Fruit fly (Drosophila melanogaster) whole organism, embryonic: ENCODE measurements around the gene Sytbeta.
A peak's percentile ranks its signal among the peaks of the same experiment; 100 is the strongest.

Experiments used
- Asciz ChIP-seq: fragments of 200-800 bp; sonication (Bioruptor generic); optimal IDR thresholded peaks from 2 replicates; lab custom pipeline; 2017; ENCODE audit warnings: missing biosample characterization, mild to moderate bottlenecking, missing genetic modification characterization, missing genetic modification reagents
- CG10274 ChIP-seq: fragments of 200-800 bp; sonication (Bioruptor generic); optimal IDR thresholded peaks from 3 replicates; lab custom pipeline; 2017; ENCODE audit warnings: missing biosample characterization, mild to moderate bottlenecking, missing genetic modification characterization
- CG10543 ChIP-seq: fragments of 200-800 bp; sonication (Bioruptor generic); optimal IDR thresholded peaks from 3 replicates; lab custom pipeline; 2017; ENCODE audit warnings: missing biosample characterization, mild to moderate bottlenecking, missing genetic modification characterization, moderate library complexity
- CG11398 ChIP-seq: fragments of 200-800 bp; sonication (Bioruptor generic); optimal IDR thresholded peaks from 2 replicates; lab custom pipeline; 2016; ENCODE audit warnings: missing biosample characterization, missing genetic modification characterization
- CG11695 ChIP-seq: fragments of 200-800 bp; sonication (Bioruptor generic); IDR thresholded peaks from 3 replicates; pipeline ENCODE4 v1.3.6; 2022; ENCODE audit warnings: missing biosample characterization, missing genetic modification characterization
- CG14050 ChIP-seq: fragments of 200-800 bp; sonication (Bioruptor generic); IDR thresholded peaks from 3 replicates; pipeline ENCODE4 v1.3.6; 2022; ENCODE audit warnings: missing biosample characterization, missing genetic modification characterization
- CG14667 ChIP-seq: fragments of 200-800 bp; sonication (Bioruptor generic); IDR thresholded peaks from 2 replicates; pipeline ENCODE4 v1.3.6; 2022; ENCODE audit warnings: missing biosample characterization, missing genetic modification characterization
- CG14710 ChIP-seq: fragments of 200-800 bp; sonication (Bioruptor generic); optimal IDR thresholded peaks from 3 replicates; lab custom pipeline; 2019; ENCODE audit warnings: missing biosample characterization, mild to moderate bottlenecking, missing genetic modification characterization, moderate library complexity
- CG1529 ChIP-seq: fragments of 200-800 bp; sonication (Bioruptor generic); optimal IDR thresholded peaks from 3 replicates; lab custom pipeline; 2018; ENCODE audit warnings: missing biosample characterization, missing genetic modification characterization
- CG17328 ChIP-seq: fragments of 200-800 bp; sonication (Bioruptor generic); IDR thresholded peaks from 2 replicates; pipeline ENCODE4 v1.3.6; 2022; ENCODE audit warnings: missing biosample characterization, missing genetic modification characterization
- CG17361 ChIP-seq: fragments of 200-800 bp; sonication (Bioruptor generic); IDR thresholded peaks from 3 replicates; pipeline ENCODE4 v1.3.6; 2022; ENCODE audit warnings: missing biosample characterization, missing genetic modification characterization
- CG17612 ChIP-seq: fragments of 200-800 bp; sonication (Bioruptor generic); IDR thresholded peaks from 2 replicates; pipeline ENCODE4 v1.3.6; 2022; ENCODE audit warnings: missing biosample characterization, missing genetic modification characterization
- CG3065 ChIP-seq: fragments of 200-800 bp; sonication (Bioruptor generic); optimal IDR thresholded peaks from 2 replicates; lab custom pipeline; 2016; ENCODE audit warnings: missing biosample characterization, missing genetic modification characterization
- CG3163 ChIP-seq: fragments of 200-800 bp; sonication (Bioruptor generic); optimal IDR thresholded peaks from 3 replicates; lab custom pipeline; 2016; ENCODE audit warnings: missing biosample characterization, missing genetic modification characterization
- CG4617 ChIP-seq: fragments of 200-800 bp; sonication (Bioruptor generic); optimal IDR thresholded peaks from 3 replicates; lab custom pipeline; 2016; ENCODE audit warnings: missing biosample characterization, missing genetic modification characterization, borderline replicate concordance
- CG4854 ChIP-seq: fragments of 200-800 bp; sonication (Bioruptor generic); optimal IDR thresholded peaks from 2 replicates; lab custom pipeline; 2016; ENCODE audit warnings: missing biosample characterization, missing genetic modification characterization, inconsistent platforms
- CG6272 ChIP-seq: fragments of 200-800 bp; sonication (Bioruptor generic); IDR thresholded peaks from 2 replicates; pipeline ENCODE4 v1.3.6; 2022; ENCODE audit warnings: missing biosample characterization, missing genetic modification characterization
- CG6854 ChIP-seq: fragments of 200-800 bp; sonication (Bioruptor generic); optimal IDR thresholded peaks from 3 replicates; lab custom pipeline; 2017; ENCODE audit warnings: missing biosample characterization, mild to moderate bottlenecking, missing genetic modification characterization
- CG8388 ChIP-seq: fragments of 200-800 bp; sonication (Bioruptor generic); optimal IDR thresholded peaks from 2 replicates; lab custom pipeline; 2019; ENCODE audit warnings: missing biosample characterization, mild to moderate bottlenecking, missing genetic modification characterization, moderate library complexity
- ERR ChIP-seq: fragments of 200-800 bp; sonication (Bioruptor generic); optimal IDR thresholded peaks from 2 replicates; lab custom pipeline; 2016; ENCODE audit warnings: missing biosample characterization, missing genetic modification characterization
- Ets97D ChIP-seq: fragments of 200-800 bp; sonication (Bioruptor generic); optimal IDR thresholded peaks from 3 replicates; lab custom pipeline; 2016; ENCODE audit warnings: missing biosample characterization, missing genetic modification characterization
- Gsc ChIP-seq: fragments of 200-800 bp; sonication (Bioruptor generic); IDR thresholded peaks from 2 replicates; pipeline ENCODE4 v1.3.6; 2022; ENCODE audit warnings: missing biosample characterization, missing genetic modification characterization
- HHEX ChIP-seq: fragments of 200-800 bp; sonication (Bioruptor generic); optimal IDR thresholded peaks from 3 replicates; lab custom pipeline; 2017; ENCODE audit warnings: missing biosample characterization, mild to moderate bottlenecking, missing genetic modification characterization, missing genetic modification reagents
- HLH3B ChIP-seq: fragments of 200-800 bp; sonication (Bioruptor generic); IDR thresholded peaks from 2 replicates; pipeline ENCODE4 v1.3.6; 2022; ENCODE audit warnings: missing biosample characterization, missing genetic modification characterization
- HLHmδ ChIP-seq: fragments of 200-800 bp; sonication (Bioruptor generic); optimal IDR thresholded peaks from 2 replicates; lab custom pipeline; 2018; ENCODE audit warnings: missing biosample characterization, mild to moderate bottlenecking, missing genetic modification characterization, moderate library complexity
- Hr78 ChIP-seq, 2 experiments: fragments of 200-800 bp in 1 of 2; fragments of >200 bp in 1 of 2; sonication (Bioruptor generic) in 1 of 2; optimal IDR thresholded peaks; 2 replicates each; lab custom pipeline; 2017 to 2019; ENCODE audit warnings: missing biosample characterization in 2 of 2, missing genetic modification characterization in 2 of 2, mild to moderate bottlenecking in 1 of 2, moderate library complexity in 1 of 2
- Max ChIP-seq: fragments of 200-800 bp; sonication (Bioruptor generic); optimal IDR thresholded peaks from 2 replicates; lab custom pipeline; 2016; ENCODE audit warnings: missing biosample characterization, mild to moderate bottlenecking, missing genetic modification characterization
- Rx ChIP-seq: fragments of 200-800 bp; sonication (Bioruptor generic); IDR thresholded peaks from 2 replicates; pipeline ENCODE4 v1.3.6; 2022; ENCODE audit warnings: missing biosample characterization, missing genetic modification characterization
- Side ChIP-seq: fragments of 200-800 bp; sonication (Bioruptor generic); optimal IDR thresholded peaks from 2 replicates; lab custom pipeline; 2016; ENCODE audit warnings: missing biosample characterization, missing genetic modification characterization
- Sin3A ChIP-seq: fragments of >200 bp; optimal IDR thresholded peaks from 2 replicates; lab custom pipeline; 2018
- Xrp1 ChIP-seq: fragments of 200-800 bp; sonication (Bioruptor generic); IDR thresholded peaks from 2 replicates; pipeline ENCODE4 v1.3.6; 2022; ENCODE audit warnings: missing biosample characterization, missing genetic modification characterization
- YL-1 ChIP-seq: fragments of 200-800 bp; sonication (Bioruptor generic); optimal IDR thresholded peaks from 3 replicates; lab custom pipeline; 2017; ENCODE audit warnings: missing biosample characterization, mild to moderate bottlenecking, missing genetic modification characterization
- ap ChIP-seq: fragments of 200-800 bp; sonication (Bioruptor generic); IDR thresholded peaks from 2 replicates; pipeline ENCODE4 v1.3.6; 2022; ENCODE audit warnings: missing biosample characterization, missing genetic modification characterization
- ara ChIP-seq: fragments of 200-800 bp; sonication (Bioruptor generic); IDR thresholded peaks from 2 replicates; pipeline ENCODE4 v1.3.6; 2022; ENCODE audit warnings: missing biosample characterization, missing genetic modification characterization
- dati ChIP-seq: fragments of 200-800 bp; sonication (Bioruptor generic); IDR thresholded peaks from 2 replicates; pipeline ENCODE4 v1.3.6; 2022; ENCODE audit warnings: missing biosample characterization, missing genetic modification characterization
- dmrt11E ChIP-seq: fragments of 200-800 bp; sonication (Bioruptor generic); optimal IDR thresholded peaks from 3 replicates; lab custom pipeline; 2018; ENCODE audit warnings: missing biosample characterization, mild to moderate bottlenecking, missing genetic modification characterization, moderate library complexity
- esg ChIP-seq: fragments of 200-800 bp; sonication (Bioruptor generic); conservative IDR thresholded peaks from 2 replicates; pipeline ENCODE4 v1.3.6; 2022; ENCODE audit warnings: missing biosample characterization, missing genetic modification characterization
- eve ChIP-seq, 2 experiments: fragments of >200 bp; optimal IDR thresholded peaks; 2 replicates each; lab custom pipeline; 2017; ENCODE audit warnings: missing biosample characterization in 2 of 2, missing genetic modification characterization in 2 of 2
- fd64A ChIP-seq: fragments of 200-800 bp; sonication (Bioruptor generic); optimal IDR thresholded peaks from 3 replicates; lab custom pipeline; 2018; ENCODE audit warnings: missing biosample characterization, mild to moderate bottlenecking, missing genetic modification characterization
- ham ChIP-seq: fragments of 200-800 bp; sonication (Bioruptor generic); IDR thresholded peaks from 2 replicates; pipeline ENCODE4 v1.3.6; 2022; ENCODE audit warnings: missing biosample characterization, missing genetic modification characterization
- jigr1 ChIP-seq: fragments of 200-800 bp; sonication (Bioruptor generic); IDR thresholded peaks from 3 replicates; pipeline ENCODE4 v1.3.6; 2022; ENCODE audit warnings: missing biosample characterization, missing genetic modification characterization
- lilli ChIP-seq: fragments of 200-800 bp; sonication (Bioruptor generic); optimal IDR thresholded peaks from 3 replicates; lab custom pipeline; 2016; ENCODE audit warnings: missing biosample characterization, missing genetic modification characterization
- mam ChIP-seq: fragments of 200-800 bp; sonication (Bioruptor generic); optimal IDR thresholded peaks from 3 replicates; lab custom pipeline; 2016; ENCODE audit warnings: missing biosample characterization, missing genetic modification characterization
- nmo ChIP-seq: fragments of 200-800 bp; sonication (Bioruptor generic); optimal IDR thresholded peaks from 2 replicates; lab custom pipeline; 2018; ENCODE audit warnings: missing biosample characterization, mild to moderate bottlenecking, missing genetic modification characterization, moderate library complexity
- p53 ChIP-seq: fragments of 200-800 bp; sonication (Bioruptor generic); optimal IDR thresholded peaks from 2 replicates; lab custom pipeline; 2016; ENCODE audit warnings: missing biosample characterization, missing genetic modification characterization
- slp2 ChIP-seq: fragments of 200-800 bp; sonication (Bioruptor generic); optimal IDR thresholded peaks from 2 replicates; lab custom pipeline; 2016; ENCODE audit warnings: missing biosample characterization, missing genetic modification characterization
- tin ChIP-seq: fragments of 200-800 bp; sonication (Bioruptor generic); optimal IDR thresholded peaks from 3 replicates; lab custom pipeline; 2016; ENCODE audit warnings: missing biosample characterization, missing genetic modification characterization
- vnd ChIP-seq: fragments of 200-800 bp; sonication (Bioruptor generic); IDR thresholded peaks from 3 replicates; pipeline ENCODE4 v1.3.6; 2022; ENCODE audit warnings: missing biosample characterization, missing genetic modification characterization; ENCODE audit not compliant: partially characterized antibody
- wek ChIP-seq: fragments of 200-800 bp; sonication (Bioruptor generic); optimal IDR thresholded peaks from 3 replicates; lab custom pipeline; 2018; ENCODE audit warnings: missing biosample characterization, mild to moderate bottlenecking, missing genetic modification characterization, moderate library complexity

Sytbeta gene

dm6 chr3L:14984521-14985150, 80.1 kb downstream of the Sytbeta start, which contains the start of gene mnd (continued):
- TF ChIP-seq mam (GFP tag; lab: Kevin White, UChicago) = no peak
- no peak for TF ChIP-seq nmo (GFP tag; lab: Kevin White, UChicago)
- TF ChIP-seq Hr78 (GFP tag; optimal IDR thresholded peaks at IDR 0.05; lab: Kevin White, UChicago) = peak in 1 of 2 experiments; percentile 14
- no peak for TF ChIP-seq CG1529
- TF ChIP-seq dmrt11E = peak; percentile 13
- TF ChIP-seq slp2 (GFP tag; lab: Kevin White, UChicago) = no peak

- TF ChIP-seq HHEX (peak; percentile 24), jigr1 (no peak), Ets97D (GFP tag; lab: Kevin White, UChicago) (peak; percentile 85), wek (no peak), CG17328 (0 out of 2 replicates have a peak, but pooled peaks have one; percentile 24), lilli (GFP tag; lab: Kevin White, UChicago) (peak; percentile 73), esg (GFP tag; lab: Robert Waterston, UW) (no peak), vnd (peak; percentile 84), ara (GFP tag; lab: Robert Waterston, UW) (0 out of 2 replicates have a peak, but pooled peaks have one; percentile 31), CG11398 (GFP tag; lab: Kevin White, UChicago) (peak; percentile 40), p53 (GFP tag; lab: Kevin White, UChicago) (peak; percentile 56), CG8388 (GFP tag; lab: Kevin White, UChicago) (peak; percentile 2), CG4617 (GFP tag; lab: Kevin White, UChicago) (peak; percentile 66), CG4854 (GFP tag; lab: Kevin White, UChicago) (peak; percentile 24), CG10543 (GFP tag; lab: Kevin White, UChicago) (no peak), CG3065 (GFP tag; lab: Kevin White, UChicago) (no peak), eve (GFP tag; optimal IDR thresholded peaks at IDR 0.05; lab: Kevin White, UChicago) (no peak), CG17612 (GFP tag; lab: Robert Waterston, UW) (no peak), CG14667 (GFP tag; lab: Robert Waterston, UW) (no peak), CG6854 (GFP tag; lab: Kevin White, UChicago) (no peak), Xrp1 (GFP tag; lab: Robert Waterston, UW) (peak; percentile 57; the same call in 1 of the 2 replicates), YL-1 (GFP tag; lab: Kevin White, UChicago) (peak; percentile 83), Sin3A (lab: Kevin White, UChicago) (peak; percentile 72), HLH3B (GFP tag; lab: Robert Waterston, UW) (no peak), Max (GFP tag; lab: Kevin White, UChicago) (peak; percentile 96), Gsc (GFP tag; lab: Robert Waterston, UW) (no peak), ERR (GFP tag; lab: Kevin White, UChicago) (peak; percentile 66), ham (GFP tag; lab: Robert Waterston, UW) (no peak), CG3163 (GFP tag; lab: Kevin White, UChicago) (peak; percentile 31), CG17361 (GFP tag; lab: Robert Waterston, UW) (peak; percentile 28; the same call in 1 of the 3 replicates), tin (GFP tag; lab: Kevin White, UChicago) (peak; percentile 3), Asciz (no peak), CG10274 (GFP tag; lab: Kevin White, UChicago) (no peak), CG14710 (tag; lab: Kevin White, UChicago) (peak; percentile 82), ap (GFP tag; lab: Robert Waterston, UW) (no peak), Side (GFP tag; lab: Kevin White, UChicago) (peak; percentile 9), CG6272 (no peak), CG14050 (GFP tag; lab: Robert Waterston, UW) (0 out of 3 replicates have a peak, but pooled peaks have one; percentile 17), fd64A (GFP tag; lab: Kevin White, UChicago) (no peak), dati (GFP tag; lab: Robert Waterston, UW) (no peak), HLHmδ (GFP tag; lab: Kevin White, UChicago) (no peak), CG11695 (GFP tag; lab: Robert Waterston, UW) (no peak; the same call in 2 of the 3 replicates), Rx (GFP tag; lab: Robert Waterston, UW) (no peak)
These were observed 82.1 kb downstream of the Sytbeta start, which contains the start of gene CG5114 for dm6 chr3L:14982675-14983084. TSS of gene CG5114 (plus strand) at chr3L:14982835.
